Worm (Caenorhabditis elegans) whole organism, L4/young adult: Measurements from ENCODE around the gene F19G12.8.

Source experiments
- dao-5 ChIP-seq: sonication (generic microtip); optimal IDR thresholded peaks from 2 replicates; lab custom pipeline; 2016; ENCODE audit warnings: missing genotype, missing genetic modification characterization, moderate library complexity, missing compliant biosample characterization
- him-1 ChIP-seq: sonication (generic microtip); optimal IDR thresholded peaks from 2 replicates; lab custom pipeline; 2016; ENCODE audit warnings: missing genotype, missing genetic modification reagents, missing genetic modification characterization, missing compliant biosample characterization

DNA sequence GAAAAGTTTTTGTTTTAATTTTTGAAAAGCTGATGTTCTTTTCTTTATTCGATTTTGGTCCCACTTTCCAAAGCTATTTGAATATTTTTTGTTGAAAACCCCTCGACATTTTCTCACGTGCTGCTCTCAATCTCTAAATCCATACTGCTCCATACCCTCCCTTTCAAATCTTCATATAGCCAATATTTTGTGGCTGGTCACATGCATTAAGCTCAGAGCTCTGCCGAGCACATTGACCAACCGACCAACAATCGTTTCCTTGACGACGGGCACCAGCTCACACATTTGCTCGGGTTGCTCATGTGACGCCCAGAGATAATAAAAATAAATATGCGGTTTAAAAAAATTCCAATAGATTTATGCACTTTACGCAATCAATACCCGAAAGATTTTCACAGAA is 21.8 kb downstream of the F19G12.8 start:
- no peak for TF ChIP-seq dao-5 (tag; lab: Kevin White, UChicago)
- no peak for TF ChIP-seq him-1 (tag; lab: Kevin White, UChicago)
